Worm (Caenorhabditis elegans): ENCODE results near the gene emc-5.

The emc-5 gene

ce11 chrII:11492843-11493242 lies 3.7 kb upstream of the emc-5 start, which contains the start of gene hacl-1 (continued):
- TF ChIP-seq gei-8 (GFP tag; optimal IDR thresholded peaks at IDR 0.05) (no peak), snpc-1.2 (GFP tag; IDR thresholded peaks at IDR 0.05) (no peak), lir-3 (tag; optimal IDR thresholded peaks at IDR 0.05) (no peak), nhr-76 (tag; optimal IDR thresholded peaks at IDR 0.05) (no peak), hmg-1.1 (GFP tag; IDR thresholded peaks at IDR 0.05) (0 out of 2 replicates have a peak, but pooled peaks have one; percentile 7), tag-97 (GFP tag; IDR thresholded peaks at IDR 0.05) (no peak), ztf-11 (tag; optimal IDR thresholded peaks at IDR 0.05) (no peak), mdt-29 (GFP tag; IDR thresholded peaks at IDR 0.05) (no peak), nhr-102 (tag; optimal IDR thresholded peaks at IDR 0.05) (peak; percentile 28), daf-16 (GFP tag; optimal IDR thresholded peaks at IDR 0.05) (no peak), daf-16 (tag; optimal IDR thresholded peaks at IDR 0.05) (peak; percentile 19), saeg-2 (GFP tag; IDR thresholded peaks at IDR 0.05) (no peak), spr-1 (tag; optimal IDR thresholded peaks at IDR 0.05) (no peak), php-3 (GFP tag; IDR thresholded peaks at IDR 0.05) (no peak), F37D6.2 (tag; optimal IDR thresholded peaks at IDR 0.05) (no peak), dmd-9 (GFP tag; IDR thresholded peaks at IDR 0.05) (no peak), nhr-25 (tag; optimal IDR thresholded peaks at IDR 0.05; ENCODE audit: borderline replicate concordance, insufficient read depth) (peak; percentile 1), lin-29 (GFP tag; IDR thresholded peaks at IDR 0.05) (no peak), T20F7.1 (GFP tag; optimal IDR thresholded peaks at IDR 0.05) (no peak), nhr-77 (tag; optimal IDR thresholded peaks at IDR 0.05) (peak; percentile 9), snpc-4 (tag; optimal IDR thresholded peaks at IDR 0.05) (no peak), nhr-6 (tag; optimal IDR thresholded peaks at IDR 0.05) (no peak), dpl-1 (GFP tag; optimal IDR thresholded peaks at IDR 0.05) (no peak), sdz-12 (GFP tag; optimal IDR thresholded peaks at IDR 0.05) (no peak), unc-62 (GFP tag; optimal IDR thresholded peaks at IDR 0.05 in 1 of 2) (peak in 1 of 2 experiments; percentile 69), unc-62 (tag; optimal IDR thresholded peaks at IDR 0.05) (no peak), arid-1 (GFP tag; conservative IDR thresholded peaks at IDR 0.05) (no peak), F44E2.7 (GFP tag; IDR thresholded peaks at IDR 0.05) (no peak), nhr-11 (tag; optimal IDR thresholded peaks at IDR 0.05) (no peak), mep-1 (tag; optimal IDR thresholded peaks at IDR 0.05) (peak; percentile 41), vab-7 (GFP tag; IDR thresholded peaks at IDR 0.05) (no peak), set-16 (GFP tag; IDR thresholded peaks at IDR 0.05) (no peak), T26A8.4 (GFP tag; IDR thresholded peaks at IDR 0.05) (no peak), hlh-11 (tag; optimal IDR thresholded peaks at IDR 0.05) (peak; percentile 57), attf-4 (tag; optimal IDR thresholded peaks at IDR 0.05) (no peak)

ce11 chrII:11495307-11495706 lies 1.3 kb upstream of the emc-5 start, which contains the start of the genes ooc-3 and B0334.4:
Gene ooc-3 (minus strand): TSS chrII:11495321.
Gene B0334.4 (plus strand): TSS chrII:11495692.
- no peak for TF ChIP-seq hlh-11 (tag; optimal IDR thresholded peaks at IDR 0.05)
- no peak for TF ChIP-seq Y48G9A.11 (GFP tag; IDR thresholded peaks at IDR 0.05)
- TF ChIP-seq nhr-6 (tag; optimal IDR thresholded peaks at IDR 0.05): no peak
- no peak for TF ChIP-seq ceh-62 (tag; optimal IDR thresholded peaks at IDR 0.05)
- TF ChIP-seq saeg-2 (GFP tag; IDR thresholded peaks at IDR 0.05): no peak
- no peak for TF ChIP-seq F49E8.2 (tag; optimal IDR thresholded peaks at IDR 0.05; ENCODE audit: borderline replicate concordance)
- TF ChIP-seq dpl-1 (GFP tag; optimal IDR thresholded peaks at IDR 0.05): peak; percentile 42
- no peak for TF ChIP-seq egl-43 (GFP tag; IDR thresholded peaks at IDR 0.05)
- TF ChIP-seq mdt-29 (GFP tag; IDR thresholded peaks at IDR 0.05): no peak
- TF ChIP-seq snpc-4 (tag; optimal IDR thresholded peaks at IDR 0.05): no peak
- peak; percentile 26 for TF ChIP-seq mes-2 (tag; optimal IDR thresholded peaks at IDR 0.05; ENCODE audit: poor library complexity, severe bottlenecking)
- no peak for TF ChIP-seq pha-4 (GFP tag; IDR thresholded peaks at IDR 0.05)
- TF ChIP-seq pha-4 (tag; optimal IDR thresholded peaks at IDR 0.05): no peak
- no peak for TF ChIP-seq Y75B8A.6 (GFP tag; IDR thresholded peaks at IDR 0.05)
- no peak for TF ChIP-seq lin-13 (GFP tag; optimal IDR thresholded peaks at IDR 0.05)
- TF ChIP-seq mdl-1 (tag; optimal IDR thresholded peaks at IDR 0.05): no peak
- TF ChIP-seq Y5F2A.4 (GFP tag; optimal IDR thresholded peaks at IDR 0.05): no peak
- no peak for TF ChIP-seq rbr-2 (tag; optimal IDR thresholded peaks at IDR 0.05)
- no peak for TF ChIP-seq attf-4 (tag; optimal IDR thresholded peaks at IDR 0.05)
- no peak for TF ChIP-seq nhr-11 (tag; optimal IDR thresholded peaks at IDR 0.05)
- TF ChIP-seq R02D3.7 (tag; optimal IDR thresholded peaks at IDR 0.05): no peak
- no peak for TF ChIP-seq pqm-1 (tag; optimal IDR thresholded peaks at IDR 0.05)
- TF ChIP-seq lin-39 (tag; optimal IDR thresholded peaks at IDR 0.05): no peak
- TF ChIP-seq lin-1 (GFP tag; IDR thresholded peaks at IDR 0.05): no peak
- TF ChIP-seq hlh-30 (tag; optimal IDR thresholded peaks at IDR 0.05; ENCODE audit: insufficient read depth): peak; percentile 7
